Worm (Caenorhabditis elegans) whole organism, young adult: ENCODE results near the gene ddb-1.

Experiments used
- egl-18 ChIP-seq: fragments of 200-800 bp; sonication (Bioruptor generic); IDR thresholded peaks from 2 replicates; pipeline ENCODE4 v1.3.6; 2022; ENCODE audit warnings: missing genetic modification reagents, missing genetic modification characterization, missing compliant biosample characterization
- fkh-3 ChIP-seq: sonication (generic microtip); optimal IDR thresholded peaks from 2 replicates; lab custom pipeline; 2016; ENCODE audit warnings: mild to moderate bottlenecking, missing genetic modification characterization, missing compliant biosample characterization
- pbrm-1 ChIP-seq: fragments of 200-800 bp; sonication (Bioruptor generic); IDR thresholded peaks from 2 replicates; pipeline ENCODE4 v1.3.6; 2022; ENCODE audit warnings: missing genetic modification reagents, missing genetic modification characterization, missing compliant biosample characterization
- snpc-4 ChIP-seq, 5 experiments: fragments of 150-350 bp in 1 of 5; sonication (generic microtip) in 4 of 5; optimal IDR thresholded peaks; 2 replicates each; lab custom pipeline; 2014 to 2018; ENCODE audit warnings: missing genetic modification characterization in 5 of 5, missing biosample characterization in 3 of 5, antibody characterized with exemption in 2 of 5, mild to moderate bottlenecking in 2 of 5, missing compliant biosample characterization in 2 of 5, missing genotype in 2 of 5, moderate library complexity in 2 of 5, missing genetic modification reagents in 1 of 5

- TF ChIP-seq egl-18 (no peak), fkh-3 (tag; lab: Kevin White, UChicago) (no peak), snpc-4 (GFP tag; optimal IDR thresholded peaks at IDR 0.05; lab: Kevin White, UChicago) (no peak), snpc-4 (tag; optimal IDR thresholded peaks at IDR 0.05; lab: Kevin White, UChicago) (no peak), pbrm-1 (no peak)
Measured at ce11 chrIV:12084178-12084577, 36.8 kb downstream of the ddb-1 start, which contains the start of gene repo-1.
